Fruit fly (Drosophila melanogaster) whole organism, embryonic: ENCODE results near the gene sgll.
A peak's percentile ranks its signal among the peaks of the same experiment; 100 is the strongest.

Experiments used
- CG10267 ChIP-seq: fragments of 200-800 bp; sonication (Bioruptor generic); optimal IDR thresholded peaks from 2 replicates; lab custom pipeline; 2018; ENCODE audit warnings: missing biosample characterization, mild to moderate bottlenecking, missing genetic modification characterization, moderate library complexity
- CG11456 ChIP-seq: fragments of 200-800 bp; sonication (Bioruptor generic); IDR thresholded peaks from 3 replicates; pipeline ENCODE4 v1.3.6; 2022; ENCODE audit warnings: missing biosample characterization, missing genetic modification characterization
- CG11723 ChIP-seq: fragments of 200-800 bp; sonication (Bioruptor generic); optimal IDR thresholded peaks from 2 replicates; lab custom pipeline; 2017; ENCODE audit warnings: missing biosample characterization, mild to moderate bottlenecking, missing genetic modification characterization
- CG1233 ChIP-seq: fragments of 200-800 bp; sonication (Bioruptor generic); optimal IDR thresholded peaks from 4 replicates; lab custom pipeline; 2018; ENCODE audit warnings: missing biosample characterization, mild to moderate bottlenecking, missing genetic modification characterization
- CG13296 ChIP-seq: fragments of 200-800 bp; sonication (Bioruptor generic); optimal IDR thresholded peaks from 3 replicates; lab custom pipeline; 2018; ENCODE audit warnings: missing biosample characterization, mild to moderate bottlenecking, missing genetic modification characterization
- CG14860 ChIP-seq: fragments of 200-800 bp; sonication (Bioruptor generic); IDR thresholded peaks from 3 replicates; pipeline ENCODE4 v1.3.6; 2022; ENCODE audit warnings: missing biosample characterization, missing genetic modification characterization; ENCODE audit not compliant: partially characterized antibody
- CG15514 ChIP-seq: fragments of 200-800 bp; sonication (Bioruptor generic); optimal IDR thresholded peaks from 3 replicates; lab custom pipeline; 2017; ENCODE audit warnings: missing biosample characterization, missing genetic modification characterization, mild to moderate bottlenecking, moderate library complexity, missing genetic modification reagents
- CG15696 ChIP-seq: fragments of 200-800 bp; sonication (Bioruptor generic); optimal IDR thresholded peaks from 2 replicates; lab custom pipeline; 2019; ENCODE audit warnings: missing biosample characterization, mild to moderate bottlenecking, missing genetic modification characterization, moderate library complexity
- CG1602 ChIP-seq: fragments of 200-800 bp; sonication (Bioruptor generic); optimal IDR thresholded peaks from 3 replicates; lab custom pipeline; 2016; ENCODE audit warnings: missing biosample characterization, missing genetic modification characterization
- CG17385 ChIP-seq: fragments of 200-800 bp; sonication (Bioruptor generic); optimal IDR thresholded peaks from 3 replicates; lab custom pipeline; 2018; ENCODE audit warnings: missing biosample characterization, mild to moderate bottlenecking, missing genetic modification characterization
- CG17829 ChIP-seq: fragments of 200-800 bp; optimal IDR thresholded peaks from 2 replicates; lab custom pipeline; 2019; ENCODE audit warnings: missing biosample characterization, mild to moderate bottlenecking, missing genetic modification characterization, moderate library complexity
- CG3163 ChIP-seq: fragments of 200-800 bp; sonication (Bioruptor generic); optimal IDR thresholded peaks from 3 replicates; lab custom pipeline; 2016; ENCODE audit warnings: missing biosample characterization, missing genetic modification characterization
- CG34376 ChIP-seq: fragments of 200-800 bp; sonication (Bioruptor generic); optimal IDR thresholded peaks from 2 replicates; lab custom pipeline; 2018; ENCODE audit warnings: missing biosample characterization, mild to moderate bottlenecking, missing genetic modification characterization
- CG34422 ChIP-seq: fragments of 200-800 bp; sonication (Bioruptor generic); IDR thresholded peaks from 3 replicates; pipeline ENCODE4 v1.3.6; 2022; ENCODE audit warnings: missing biosample characterization, missing genetic modification characterization
- CG4617 ChIP-seq: fragments of 200-800 bp; sonication (Bioruptor generic); optimal IDR thresholded peaks from 3 replicates; lab custom pipeline; 2016; ENCODE audit warnings: missing biosample characterization, missing genetic modification characterization, borderline replicate concordance
- CG4854 ChIP-seq: fragments of 200-800 bp; sonication (Bioruptor generic); optimal IDR thresholded peaks from 2 replicates; lab custom pipeline; 2016; ENCODE audit warnings: missing biosample characterization, missing genetic modification characterization, inconsistent platforms
- CG6254 ChIP-seq: fragments of 200-800 bp; sonication (Bioruptor generic); optimal IDR thresholded peaks from 3 replicates; lab custom pipeline; 2017; ENCODE audit warnings: mild to moderate bottlenecking, missing biosample characterization, missing genetic modification reagents, missing genetic modification characterization
- CG6689 ChIP-seq: fragments of 200-800 bp; sonication (Bioruptor generic); IDR thresholded peaks from 2 replicates; pipeline ENCODE4 v1.3.6; 2022; ENCODE audit warnings: missing biosample characterization, missing genetic modification characterization
- CG7786 ChIP-seq: fragments of 200-800 bp; sonication (Bioruptor generic); optimal IDR thresholded peaks from 2 replicates; lab custom pipeline; 2016; ENCODE audit warnings: missing biosample characterization, missing genetic modification characterization
- CG8281 ChIP-seq: fragments of 200-800 bp; sonication (Bioruptor generic); optimal IDR thresholded peaks from 2 replicates; lab custom pipeline; 2018; ENCODE audit warnings: missing biosample characterization, mild to moderate bottlenecking, missing genetic modification characterization, moderate library complexity
- CG8765 ChIP-seq: fragments of 200-800 bp; sonication (Bioruptor generic); IDR thresholded peaks from 2 replicates; pipeline ENCODE4 v1.3.6; 2022; ENCODE audit warnings: missing biosample characterization, missing genetic modification characterization
- CG9215 ChIP-seq: fragments of 200-800 bp; sonication (Bioruptor generic); IDR thresholded peaks from 2 replicates; pipeline ENCODE4 v1.3.6; 2022; ENCODE audit warnings: missing biosample characterization, missing genetic modification characterization
- CG9727 ChIP-seq: fragments of 200-800 bp; sonication (Bioruptor generic); optimal IDR thresholded peaks from 3 replicates; lab custom pipeline; 2017; ENCODE audit warnings: missing biosample characterization, mild to moderate bottlenecking, missing genetic modification characterization
- Camta ChIP-seq: fragments of 200-800 bp; sonication (Bioruptor generic); optimal IDR thresholded peaks from 2 replicates; lab custom pipeline; 2016; ENCODE audit warnings: missing biosample characterization, missing genetic modification characterization
- D ChIP-seq, 2 experiments: fragments of 200-800 bp in 1 of 2; fragments of >200 bp in 1 of 2; sonication (Bioruptor generic) in 1 of 2; optimal IDR thresholded peaks; 2 replicates in 1 of 2; 3 replicates in 1 of 2; lab custom pipeline; 2017; ENCODE audit warnings: mild to moderate bottlenecking in 1 of 2, missing biosample characterization in 1 of 2, missing genetic modification characterization in 1 of 2, missing genetic modification reagents in 1 of 2
- Dbx ChIP-seq: fragments of 200-800 bp; sonication (Bioruptor generic); IDR thresholded peaks from 3 replicates; pipeline ENCODE4 v1.3.6; 2022; ENCODE audit warnings: missing biosample characterization, missing genetic modification characterization
- Dp ChIP-seq: fragments of 200-800 bp; sonication (Bioruptor generic); optimal IDR thresholded peaks from 2 replicates; lab custom pipeline; 2018; ENCODE audit warnings: missing biosample characterization, mild to moderate bottlenecking, missing genetic modification characterization, moderate library complexity
- Elba2 ChIP-seq: fragments of 200-800 bp; sonication (Bioruptor generic); optimal IDR thresholded peaks from 3 replicates; lab custom pipeline; 2016; ENCODE audit warnings: missing biosample characterization, missing genetic modification characterization
- Fer1 ChIP-seq: fragments of 200-800 bp; sonication (Bioruptor generic); optimal IDR thresholded peaks from 2 replicates; lab custom pipeline; 2017; ENCODE audit warnings: missing biosample characterization, mild to moderate bottlenecking, missing genetic modification characterization
- Fer2 ChIP-seq: fragments of 200-800 bp; sonication (Bioruptor generic); optimal IDR thresholded peaks from 2 replicates; lab custom pipeline; 2018; ENCODE audit warnings: missing biosample characterization, mild to moderate bottlenecking, missing genetic modification characterization, moderate library complexity
- HmgZ ChIP-seq: fragments of 200-800 bp; sonication (Bioruptor generic); optimal IDR thresholded peaks from 2 replicates; lab custom pipeline; 2018; ENCODE audit warnings: missing biosample characterization, mild to moderate bottlenecking, missing genetic modification characterization
- MTF-1 ChIP-seq: fragments of 200-800 bp; sonication (Bioruptor generic); optimal IDR thresholded peaks from 2 replicates; lab custom pipeline; 2018; ENCODE audit warnings: missing biosample characterization, mild to moderate bottlenecking, missing genetic modification characterization, borderline replicate concordance
- Mes4 ChIP-seq: fragments of 200-800 bp; sonication (Bioruptor generic); optimal IDR thresholded peaks from 2 replicates; lab custom pipeline; 2016; ENCODE audit warnings: missing biosample characterization, missing genetic modification characterization
- Sox102F ChIP-seq: fragments of 200-800 bp; sonication (Bioruptor generic); optimal IDR thresholded peaks from 2 replicates; lab custom pipeline; 2018; ENCODE audit warnings: missing biosample characterization, mild to moderate bottlenecking, missing genetic modification characterization, moderate library complexity
- bcd ChIP-seq: fragments of 200-800 bp; sonication (Bioruptor generic); optimal IDR thresholded peaks from 2 replicates; lab custom pipeline; 2017; ENCODE audit warnings: missing biosample characterization, mild to moderate bottlenecking, missing genetic modification characterization
- br ChIP-seq: fragments of >200 bp; optimal IDR thresholded peaks from 2 replicates; lab custom pipeline; 2017
- crc ChIP-seq: fragments of 200-800 bp; sonication (Bioruptor generic); optimal IDR thresholded peaks from 2 replicates; lab custom pipeline; 2016; ENCODE audit warnings: missing biosample characterization, missing genetic modification characterization
- croc ChIP-seq: fragments of 200-800 bp; sonication (Bioruptor generic); conservative IDR thresholded peaks from 3 replicates; pipeline ENCODE4 v1.3.6; 2022; ENCODE audit warnings: missing biosample characterization, missing genetic modification characterization
- crol ChIP-seq: fragments of 200-800 bp; sonication (Bioruptor generic); IDR thresholded peaks from 2 replicates; pipeline ENCODE4 v1.3.6; 2022; ENCODE audit warnings: missing biosample characterization, missing genetic modification characterization
- gem ChIP-seq: fragments of 200-800 bp; sonication (Bioruptor generic); optimal IDR thresholded peaks from 2 replicates; lab custom pipeline; 2019; ENCODE audit warnings: missing biosample characterization, mild to moderate bottlenecking, missing genetic modification characterization, moderate library complexity
- gro ChIP-seq: fragments of 200-800 bp; sonication (Bioruptor generic); optimal IDR thresholded peaks from 2 replicates; lab custom pipeline; 2016; ENCODE audit warnings: missing biosample characterization, missing genetic modification characterization
- gt ChIP-seq: fragments of 200-800 bp; sonication (Bioruptor generic); IDR thresholded peaks from 2 replicates; pipeline ENCODE4 v1.3.6; 2022; ENCODE audit warnings: missing biosample characterization, missing genetic modification characterization
- hb ChIP-seq: fragments of 200-800 bp; sonication (Bioruptor generic); IDR thresholded peaks from 3 replicates; pipeline ENCODE4 v1.3.6; 2022; ENCODE audit warnings: missing biosample characterization, missing genetic modification characterization; ENCODE audit not compliant: partially characterized antibody
- nmo ChIP-seq: fragments of 200-800 bp; sonication (Bioruptor generic); optimal IDR thresholded peaks from 2 replicates; lab custom pipeline; 2018; ENCODE audit warnings: missing biosample characterization, mild to moderate bottlenecking, missing genetic modification characterization, moderate library complexity
- onecut ChIP-seq: fragments of 200-800 bp; sonication (Bioruptor generic); IDR thresholded peaks from 2 replicates; pipeline ENCODE4 v1.3.6; 2022; ENCODE audit warnings: missing biosample characterization, missing genetic modification characterization
- scrt ChIP-seq: fragments of 200-800 bp; sonication (Bioruptor generic); optimal IDR thresholded peaks from 2 replicates; lab custom pipeline; 2018; ENCODE audit warnings: missing biosample characterization, mild to moderate bottlenecking, missing genetic modification characterization, moderate library complexity
- slou ChIP-seq: fragments of 200-800 bp; sonication (Bioruptor generic); optimal IDR thresholded peaks from 3 replicates; lab custom pipeline; 2016; ENCODE audit warnings: missing biosample characterization, missing genetic modification characterization
- unpg ChIP-seq: fragments of 200-800 bp; sonication (Bioruptor generic); optimal IDR thresholded peaks from 3 replicates; lab custom pipeline; 2018; ENCODE audit warnings: missing biosample characterization, mild to moderate bottlenecking, missing genetic modification characterization, moderate library complexity
- z ChIP-seq: fragments of 200-800 bp; sonication (Bioruptor generic); IDR thresholded peaks from 3 replicates; pipeline ENCODE4 v1.3.6; 2022; ENCODE audit warnings: missing biosample characterization, missing genetic modification characterization

sgll gene

dm6 chr3R:7813981-7814529, 3.7 kb downstream of the sgll start, which contains the start of gene CG34384 (continued):
- TF ChIP-seq scrt (GFP tag; lab: Kevin White, UChicago) (no peak), CG9215 (peak; percentile 30), CG6254 (GFP tag; lab: Kevin White, UChicago) (peak; percentile 28), CG3163 (GFP tag; lab: Kevin White, UChicago) (no peak), CG7786 (GFP tag; lab: Kevin White, UChicago) (peak; percentile 35), Mes4 (no peak), hb (GFP tag; lab: Robert Waterston, UW) (no peak), CG34376 (GFP tag; lab: Kevin White, UChicago) (peak; percentile 80), CG10267 (peak; percentile 55), slou (GFP tag; lab: Kevin White, UChicago) (peak; percentile 21), bcd (GFP tag; lab: Kevin White, UChicago) (peak; percentile 64), D (optimal IDR thresholded peaks at IDR 0.05; lab: Kevin White, UChicago) (no peak), D (GFP tag; optimal IDR thresholded peaks at IDR 0.05; lab: Kevin White, UChicago) (peak; percentile 59), unpg (GFP tag; lab: Kevin White, UChicago) (peak; percentile 14), Fer1 (GFP tag; lab: Kevin White, UChicago) (peak; percentile 79), CG1233 (GFP tag; lab: Kevin White, UChicago) (peak; percentile 56), Sox102F (peak; percentile 23), CG9727 (GFP tag; lab: Kevin White, UChicago) (peak; percentile 82), CG4617 (GFP tag; lab: Kevin White, UChicago) (no peak), CG8765 (peak; percentile 17; the same call in 1 of the 2 replicates), CG17829 (peak; percentile 44), z (GFP tag; lab: Robert Waterston, UW) (peak; percentile 69; the same call in 1 of the 3 replicates), Dp (GFP tag; lab: Kevin White, UChicago) (no peak), br (lab: Kevin White, UChicago) (no peak), CG15696 (tag; lab: Kevin White, UChicago) (peak; percentile 72), CG8281 (tag; lab: Kevin White, UChicago) (peak; percentile 21), CG4854 (peak; percentile 5), nmo (GFP tag; lab: Kevin White, UChicago) (peak; percentile 62), croc (GFP tag; lab: Robert Waterston, UW) (0 out of 3 replicates have a peak, but pooled peaks have one; percentile 36), CG11456 (GFP tag; lab: Robert Waterston, UW) (0 out of 3 replicates have a peak, but pooled peaks have one; percentile 68), CG15514 (peak; percentile 86), crc (GFP tag; lab: Kevin White, UChicago) (peak; percentile 20), crol (GFP tag; lab: Robert Waterston, UW) (no peak), gem (tag; lab: Kevin White, UChicago) (peak; percentile 65), onecut (GFP tag; lab: Robert Waterston, UW) (peak; percentile 49; the same call in 1 of the 2 replicates), gro (GFP tag; lab: Kevin White, UChicago) (peak; percentile 24), CG11723 (GFP tag; lab: Kevin White, UChicago) (peak; percentile 37), Camta (GFP tag; lab: Kevin White, UChicago) (peak; percentile 46), CG17385 (GFP tag; lab: Kevin White, UChicago) (peak; percentile 50), CG6689 (peak; percentile 30; the same call in 1 of the 2 replicates), HmgZ (tag; lab: Kevin White, UChicago) (peak; percentile 12), MTF-1 (no peak), CG34422 (GFP tag; lab: Robert Waterston, UW) (0 out of 3 replicates have a peak, but pooled peaks have one; percentile 25), CG14860 (no peak), CG13296 (peak; percentile 67), Dbx (GFP tag; lab: Robert Waterston, UW) (0 out of 3 replicates have a peak, but pooled peaks have one; percentile 36), CG1602 (GFP tag; lab: Kevin White, UChicago) (peak; percentile 35), Fer2 (tag; lab: Kevin White, UChicago) (peak; percentile 25), Elba2 (GFP tag; lab: Kevin White, UChicago) (peak; percentile 14), gt (GFP tag; lab: Robert Waterston, UW) (no peak)
